Fruit fly (Drosophila melanogaster) whole organism, embryonic: ENCODE results near the gene Rdh.

Experiments
- Atf-2 ChIP-seq: fragments of 200-800 bp; sonication (Bioruptor generic); optimal IDR thresholded peaks from 2 replicates; lab custom pipeline; 2016; ENCODE audit warnings: missing biosample characterization, missing genetic modification characterization
- CG10147 ChIP-seq: fragments of 200-800 bp; sonication (Bioruptor generic); optimal IDR thresholded peaks from 2 replicates; lab custom pipeline; 2019; ENCODE audit warnings: missing biosample characterization, mild to moderate bottlenecking, missing genetic modification characterization, moderate library complexity
- CG10267 ChIP-seq: fragments of 200-800 bp; sonication (Bioruptor generic); optimal IDR thresholded peaks from 2 replicates; lab custom pipeline; 2018; ENCODE audit warnings: missing biosample characterization, mild to moderate bottlenecking, missing genetic modification characterization, moderate library complexity
- CG10274 ChIP-seq: fragments of 200-800 bp; sonication (Bioruptor generic); optimal IDR thresholded peaks from 3 replicates; lab custom pipeline; 2017; ENCODE audit warnings: missing biosample characterization, mild to moderate bottlenecking, missing genetic modification characterization
- CG10321 ChIP-seq: fragments of 200-800 bp; sonication (Bioruptor generic); IDR thresholded peaks from 2 replicates; pipeline ENCODE4 v1.3.6; 2022; ENCODE audit warnings: missing biosample characterization, missing genetic modification characterization
- CG12071 ChIP-seq: fragments of 200-800 bp; sonication (Bioruptor generic); optimal IDR thresholded peaks from 3 replicates; lab custom pipeline; 2018; ENCODE audit warnings: missing biosample characterization, mild to moderate bottlenecking, missing genetic modification characterization
- CG1233 ChIP-seq: fragments of 200-800 bp; sonication (Bioruptor generic); optimal IDR thresholded peaks from 4 replicates; lab custom pipeline; 2018; ENCODE audit warnings: missing biosample characterization, mild to moderate bottlenecking, missing genetic modification characterization
- CG1602 ChIP-seq: fragments of 200-800 bp; sonication (Bioruptor generic); optimal IDR thresholded peaks from 3 replicates; lab custom pipeline; 2016; ENCODE audit warnings: missing biosample characterization, missing genetic modification characterization
- CG17359 ChIP-seq: fragments of 200-800 bp; sonication (Bioruptor generic); optimal IDR thresholded peaks from 3 replicates; lab custom pipeline; 2018; ENCODE audit warnings: missing biosample characterization, mild to moderate bottlenecking, missing genetic modification characterization, moderate library complexity
- CG3847 ChIP-seq: fragments of 200-800 bp; sonication (Bioruptor generic); IDR thresholded peaks from 2 replicates; pipeline ENCODE4 v1.3.6; 2022; ENCODE audit warnings: missing biosample characterization, missing genetic modification characterization
- CG6683 ChIP-seq: fragments of 200-800 bp; sonication (Bioruptor generic); optimal IDR thresholded peaks from 2 replicates; lab custom pipeline; 2017; ENCODE audit warnings: missing biosample characterization, mild to moderate bottlenecking, missing genetic modification characterization, missing genetic modification reagents
- CG6765 ChIP-seq: fragments of 200-800 bp; sonication (Bioruptor generic); optimal IDR thresholded peaks from 3 replicates; lab custom pipeline; 2017; ENCODE audit warnings: missing biosample characterization, mild to moderate bottlenecking, missing genetic modification characterization
- CG7745 ChIP-seq: fragments of 200-800 bp; sonication (Bioruptor generic); optimal IDR thresholded peaks from 2 replicates; lab custom pipeline; 2018; ENCODE audit warnings: missing biosample characterization, mild to moderate bottlenecking, missing genetic modification characterization, moderate library complexity
- Dip2 ChIP-seq: fragments of 200-800 bp; sonication (Bioruptor generic); IDR thresholded peaks from 2 replicates; pipeline ENCODE4 v1.3.6; 2022; ENCODE audit warnings: missing biosample characterization, missing genetic modification characterization
- Doc2 ChIP-seq: fragments of 200-800 bp; sonication (Bioruptor generic); IDR thresholded peaks from 2 replicates; pipeline ENCODE4 v1.3.6; 2022; ENCODE audit warnings: missing biosample characterization, missing genetic modification characterization
- ERR ChIP-seq: fragments of 200-800 bp; sonication (Bioruptor generic); optimal IDR thresholded peaks from 2 replicates; lab custom pipeline; 2016; ENCODE audit warnings: missing biosample characterization, missing genetic modification characterization
- Ets65A ChIP-seq: fragments of 200-800 bp; sonication (Bioruptor generic); peaks from one replicate; lab custom pipeline; 2016; ENCODE audit warnings: missing biosample characterization, missing genetic modification characterization
- Gsc ChIP-seq: fragments of 200-800 bp; sonication (Bioruptor generic); IDR thresholded peaks from 2 replicates; pipeline ENCODE4 v1.3.6; 2022; ENCODE audit warnings: missing biosample characterization, missing genetic modification characterization
- Gug ChIP-seq: fragments of 200-800 bp; sonication (Bioruptor generic); IDR thresholded peaks from 4 replicates; pipeline ENCODE4 v1.3.6; 2022; ENCODE audit warnings: missing biosample characterization, missing genetic modification characterization
- H15 ChIP-seq: fragments of 200-800 bp; sonication (Bioruptor generic); IDR thresholded peaks from 3 replicates; pipeline ENCODE4 v1.3.6; 2022; ENCODE audit warnings: missing biosample characterization, missing genetic modification characterization
- HLH54F ChIP-seq: fragments of 200-800 bp; sonication (Bioruptor generic); optimal IDR thresholded peaks from 3 replicates; lab custom pipeline; 2016; ENCODE audit warnings: missing biosample characterization, missing genetic modification characterization
- Hmx ChIP-seq: fragments of 200-800 bp; sonication (Bioruptor generic); optimal IDR thresholded peaks from 2 replicates; lab custom pipeline; 2016; ENCODE audit warnings: missing biosample characterization, missing genetic modification characterization
- Hr51 ChIP-seq, 2 experiments: fragments of 200-800 bp; sonication (Bioruptor generic); optimal IDR thresholded peaks; 2 replicates in 1 of 2; 3 replicates in 1 of 2; lab custom pipeline; 2016 to 2018; ENCODE audit warnings: missing biosample characterization in 2 of 2, missing genetic modification characterization in 2 of 2, mild to moderate bottlenecking in 1 of 2, moderate library complexity in 1 of 2
- Hr78 ChIP-seq, 2 experiments: fragments of 200-800 bp in 1 of 2; fragments of >200 bp in 1 of 2; sonication (Bioruptor generic) in 1 of 2; optimal IDR thresholded peaks; 2 replicates each; lab custom pipeline; 2017 to 2019; ENCODE audit warnings: missing biosample characterization in 2 of 2, missing genetic modification characterization in 2 of 2, mild to moderate bottlenecking in 1 of 2, moderate library complexity in 1 of 2
- MESR4 ChIP-seq: fragments of 200-800 bp; sonication (Bioruptor generic); optimal IDR thresholded peaks from 2 replicates; lab custom pipeline; 2018; ENCODE audit warnings: missing biosample characterization, mild to moderate bottlenecking, missing genetic modification characterization, moderate library complexity
- Med ChIP-seq: fragments of 200-800 bp; sonication (Bioruptor generic); peaks from one replicate; lab custom pipeline; 2016; ENCODE audit warnings: missing biosample characterization, missing genetic modification characterization, mild to moderate bottlenecking, inconsistent platforms, moderate library complexity
- Nf-YC ChIP-seq: fragments of 200-800 bp; optimal IDR thresholded peaks from 3 replicates; lab custom pipeline; 2019; ENCODE audit warnings: missing biosample characterization, mild to moderate bottlenecking, missing genetic modification characterization, moderate library complexity
- Sin3A ChIP-seq: fragments of >200 bp; optimal IDR thresholded peaks from 2 replicates; lab custom pipeline; 2018
- Spps ChIP-seq: fragments of 200-800 bp; sonication (Bioruptor generic); optimal IDR thresholded peaks from 2 replicates; lab custom pipeline; 2018; ENCODE audit warnings: missing biosample characterization, mild to moderate bottlenecking, missing genetic modification characterization
- Stat92E ChIP-seq, 3 experiments: fragments of >200 bp in 2 of 3; fragments of 200-800 bp in 1 of 3; sonication (Bioruptor generic) in 1 of 3; optimal IDR thresholded peaks; 2 replicates each; lab custom pipeline; 2017 to 2019; ENCODE audit warnings: missing biosample characterization in 3 of 3, missing genetic modification characterization in 3 of 3, mild to moderate bottlenecking in 1 of 3, moderate library complexity in 1 of 3
- TFAM ChIP-seq: fragments of 200-800 bp; sonication (Bioruptor generic); optimal IDR thresholded peaks from 2 replicates; lab custom pipeline; 2017; ENCODE audit warnings: missing biosample characterization, missing genetic modification characterization, inconsistent platforms
- ci ChIP-seq: fragments of 200-800 bp; sonication (Bioruptor generic); IDR thresholded peaks from 3 replicates; pipeline ENCODE4 v1.3.6; 2022; ENCODE audit warnings: missing biosample characterization, missing genetic modification characterization
- corto ChIP-seq: fragments of 200-800 bp; sonication (Bioruptor generic); optimal IDR thresholded peaks from 2 replicates; lab custom pipeline; 2016; ENCODE audit warnings: missing biosample characterization, mild to moderate bottlenecking, missing genetic modification characterization, moderate library complexity
- crc ChIP-seq: fragments of 200-800 bp; sonication (Bioruptor generic); optimal IDR thresholded peaks from 2 replicates; lab custom pipeline; 2016; ENCODE audit warnings: missing biosample characterization, missing genetic modification characterization
- crp ChIP-seq, 2 experiments: fragments of 200-800 bp; sonication (Bioruptor generic); optimal IDR thresholded peaks; 2 replicates in 1 of 2; 3 replicates in 1 of 2; lab custom pipeline; 2017; ENCODE audit warnings: missing biosample characterization in 2 of 2, missing genetic modification characterization in 2 of 2, mild to moderate bottlenecking in 1 of 2, moderate library complexity in 1 of 2
- danr ChIP-seq: fragments of 200-800 bp; sonication (Bioruptor generic); IDR thresholded peaks from 2 replicates; pipeline ENCODE4 v1.3.6; 2022; ENCODE audit warnings: missing biosample characterization, missing genetic modification characterization
- gsb-n ChIP-seq: fragments of 200-800 bp; sonication (Bioruptor generic); optimal IDR thresholded peaks from 3 replicates; lab custom pipeline; 2018; ENCODE audit warnings: missing biosample characterization, mild to moderate bottlenecking, missing genetic modification characterization
- hb ChIP-seq: fragments of 200-800 bp; sonication (Bioruptor generic); IDR thresholded peaks from 3 replicates; pipeline ENCODE4 v1.3.6; 2022; ENCODE audit warnings: missing biosample characterization, missing genetic modification characterization; ENCODE audit not compliant: partially characterized antibody
- ind ChIP-seq: fragments of 200-800 bp; sonication (Bioruptor generic); optimal IDR thresholded peaks from 3 replicates; lab custom pipeline; 2016; ENCODE audit warnings: missing biosample characterization, missing genetic modification characterization
- insv ChIP-seq, 2 experiments: fragments of 200-800 bp; sonication (Bioruptor generic); optimal IDR thresholded peaks; 3 replicates each; lab custom pipeline; 2016 to 2018; ENCODE audit warnings: missing biosample characterization in 2 of 2, missing genetic modification characterization in 2 of 2
- jing ChIP-seq: fragments of 200-800 bp; sonication (Bioruptor generic); optimal IDR thresholded peaks from 2 replicates; lab custom pipeline; 2018; ENCODE audit warnings: missing biosample characterization, mild to moderate bottlenecking, missing genetic modification characterization
- klu ChIP-seq: fragments of 200-800 bp; sonication (Bioruptor generic); IDR thresholded peaks from 2 replicates; pipeline ENCODE4 v1.3.6; 2022; ENCODE audit warnings: missing biosample characterization, missing genetic modification characterization
- lbe ChIP-seq: fragments of 200-800 bp; sonication (Bioruptor generic); optimal IDR thresholded peaks from 2 replicates; lab custom pipeline; 2016; ENCODE audit warnings: missing biosample characterization, mild to moderate bottlenecking, missing genetic modification characterization
- sima ChIP-seq: fragments of 200-800 bp; sonication (Bioruptor generic); optimal IDR thresholded peaks from 2 replicates; lab custom pipeline; 2016; ENCODE audit warnings: missing biosample characterization, missing genetic modification characterization
- slp2 ChIP-seq: fragments of 200-800 bp; sonication (Bioruptor generic); optimal IDR thresholded peaks from 2 replicates; lab custom pipeline; 2016; ENCODE audit warnings: missing biosample characterization, missing genetic modification characterization
- sug ChIP-seq: fragments of 200-800 bp; optimal IDR thresholded peaks from 2 replicates; lab custom pipeline; 2019; ENCODE audit warnings: missing biosample characterization, mild to moderate bottlenecking, missing genetic modification characterization, moderate library complexity
- tgo ChIP-seq: fragments of 200-800 bp; sonication (Bioruptor generic); IDR thresholded peaks from 3 replicates; pipeline ENCODE4 v1.3.6; 2022; ENCODE audit warnings: missing biosample characterization, missing genetic modification characterization
- tna ChIP-seq: fragments of 200-800 bp; sonication (Bioruptor generic); IDR thresholded peaks from 2 replicates; pipeline ENCODE4 v1.3.6; 2022; ENCODE audit warnings: missing biosample characterization, missing genetic modification characterization; ENCODE audit not compliant: partially characterized antibody
- trh ChIP-seq: fragments of 200-800 bp; sonication (Bioruptor generic); optimal IDR thresholded peaks from 2 replicates; lab custom pipeline; 2016; ENCODE audit warnings: missing biosample characterization, missing genetic modification characterization
- zf30C ChIP-seq: fragments of 200-800 bp; sonication (Bioruptor generic); optimal IDR thresholded peaks from 3 replicates; lab custom pipeline; 2018; ENCODE audit warnings: missing biosample characterization, mild to moderate bottlenecking, missing genetic modification characterization

The Rdh gene

dm6 chr3L:3787595-3788151 is 37.6 kb upstream of the Rdh start:
- no peak for TF ChIP-seq jing (GFP tag; lab: Kevin White, UChicago)
- no peak for TF ChIP-seq Gsc
- TF ChIP-seq CG7745 (tag; lab: Kevin White, UChicago), result no peak
- peak; percentile 10; the same call in 1 of the 2 replicates for TF ChIP-seq tna (GFP tag; lab: Robert Waterston, UW)
- TF ChIP-seq sug (tag; lab: Kevin White, UChicago), result peak; percentile 27
- no peak for TF ChIP-seq trh
- no peak for TF ChIP-seq CG6765 (GFP tag; lab: Kevin White, UChicago)
- no peak for TF ChIP-seq Doc2
- no peak for TF ChIP-seq CG6683 (GFP tag; lab: Kevin White, UChicago)
- TF ChIP-seq Hr78 (GFP tag; optimal IDR thresholded peaks at IDR 0.05; lab: Kevin White, UChicago), result no peak
- TF ChIP-seq TFAM, result no peak
- no peak for TF ChIP-seq hb (GFP tag; lab: Robert Waterston, UW)
- peak; percentile 22 for TF ChIP-seq Nf-YC (tag; lab: Kevin White, UChicago)
- peak; percentile 2 for TF ChIP-seq Sin3A (lab: Kevin White, UChicago)
- TF ChIP-seq HLH54F (GFP tag; lab: Kevin White, UChicago), result no peak
- TF ChIP-seq CG12071 (GFP tag; lab: Kevin White, UChicago), result no peak
- TF ChIP-seq Hr51 (GFP tag; optimal IDR thresholded peaks at IDR 0.05; lab: Kevin White, UChicago), result peak; percentile 8 to 22
- peak; percentile 77; the same call in 2 of the 3 replicates for TF ChIP-seq ci (GFP tag; lab: Robert Waterston, UW)
- TF ChIP-seq insv (GFP tag; optimal IDR thresholded peaks at IDR 0.05; lab: Kevin White, UChicago), result peak in 1 of 2 experiments; percentile 61
- peak; percentile 14; the same call in 1 of the 2 replicates for TF ChIP-seq CG10321 (GFP tag; lab: Robert Waterston, UW)
- no peak for TF ChIP-seq Ets65A (GFP tag; lab: Kevin White, UChicago)
- no peak for TF ChIP-seq Gug (GFP tag; lab: Robert Waterston, UW)
- no peak for TF ChIP-seq CG1602 (GFP tag; lab: Kevin White, UChicago)
- TF ChIP-seq CG17359 (tag; lab: Kevin White, UChicago), result no peak
- peak; percentile 67 for TF ChIP-seq CG3847 (GFP tag; lab: Robert Waterston, UW)
- TF ChIP-seq corto, result no peak
- no peak for TF ChIP-seq CG10147 (GFP tag; lab: Kevin White, UChicago)
- TF ChIP-seq CG10267, result peak; percentile 41
- TF ChIP-seq Atf-2, result no peak
- peak; percentile 92 for TF ChIP-seq Med
- TF ChIP-seq danr (GFP tag; lab: Robert Waterston, UW), result no peak
- peak in 1 of 3 experiments; percentile 7 for TF ChIP-seq Stat92E (GFP tag; optimal IDR thresholded peaks at IDR 0.05; lab: Kevin White, UChicago)
- peak; percentile 37 for TF ChIP-seq zf30C (GFP tag; lab: Kevin White, UChicago)
- TF ChIP-seq MESR4, result peak; percentile 47
- no peak for TF ChIP-seq H15
- TF ChIP-seq ERR (GFP tag; lab: Kevin White, UChicago), result no peak
- no peak for TF ChIP-seq CG1233 (GFP tag; lab: Kevin White, UChicago)
- peak; percentile 11 for TF ChIP-seq Spps (tag; lab: Kevin White, UChicago)
- TF ChIP-seq tgo (GFP tag; lab: Robert Waterston, UW), result no peak
- no peak for TF ChIP-seq ind (GFP tag; lab: Kevin White, UChicago)
- TF ChIP-seq lbe (GFP tag; lab: Kevin White, UChicago), result no peak
- TF ChIP-seq Hmx (GFP tag; lab: Kevin White, UChicago), result no peak
- TF ChIP-seq slp2 (GFP tag; lab: Kevin White, UChicago), result no peak
- TF ChIP-seq gsb-n (tag; lab: Kevin White, UChicago), result peak; percentile 24
- TF ChIP-seq crc (GFP tag; lab: Kevin White, UChicago), result no peak
- no peak for TF ChIP-seq sima (GFP tag; lab: Kevin White, UChicago)
- TF ChIP-seq klu, result no peak
- no peak for TF ChIP-seq CG10274 (GFP tag; lab: Kevin White, UChicago)
- TF ChIP-seq Dip2 (GFP tag; lab: Robert Waterston, UW), result no peak
- TF ChIP-seq crp (GFP tag; optimal IDR thresholded peaks at IDR 0.05; lab: Kevin White, UChicago), result peak in 1 of 2 experiments; percentile 59
